Worm (Caenorhabditis elegans) whole organism, dauer: ENCODE data around the gene R01H10.4.

Experiments
- unc-62 ChIP-seq: sonication (generic microtip); optimal IDR thresholded peaks from 2 replicates; lab custom pipeline; 2017; ENCODE audit warnings: missing biosample characterization, missing genetic modification reagents, missing genetic modification characterization

R01H10.4 gene

ce11 chrIII:10293946-10294345 is 39.3 kb downstream of the R01H10.4 start:
- no peak for TF ChIP-seq unc-62

- TF ChIP-seq unc-62 = no peak
These were observed 40.2 kb downstream of the R01H10.4 start, which contains the start of gene vglu-2 for ce11 chrIII:10294837-10295236. vglu-2 (plus strand) TSS chrIII:10295137.

ce11 chrIII:10296904-10297303 is 42.3 kb downstream of the R01H10.4 start:
- TF ChIP-seq unc-62 = no peak

ce11 chrIII:10300078-10300477 is 45.5 kb downstream of the R01H10.4 start, which contains the start of gene vglu-3:
vglu-3 (plus strand) TSS chrIII:10300378.
- no peak for TF ChIP-seq unc-62

ce11 chrIII:10305295-10305694 is 50.7 kb downstream of the R01H10.4 start:
- TF ChIP-seq unc-62 = no peak

ce11 chrIII:10306049-10306448 is 51.4 kb downstream of the R01H10.4 start, which contains the start of gene T07A5.1:
T07A5.1 (minus strand) TSS chrIII:10306197.
- no peak for TF ChIP-seq unc-62
